Worm (Caenorhabditis elegans) whole organism, midembryonic: Measurements from ENCODE around the gene C14A11.9.

Source experiments
- T22C8.4 ChIP-seq: fragments of 200-800 bp; sonication (Bioruptor generic); IDR thresholded peaks from 2 replicates; pipeline ENCODE4 v1.3.6; 2022; ENCODE audit warnings: missing genetic modification characterization, missing compliant biosample characterization
- cog-1 ChIP-seq: sonication (generic microtip); optimal IDR thresholded peaks from 2 replicates; lab custom pipeline; 2016; ENCODE audit warnings: missing genetic modification characterization, missing compliant biosample characterization
- flt-1 ChIP-seq: fragments of 200-800 bp; sonication (Bioruptor generic); IDR thresholded peaks from 2 replicates; pipeline ENCODE4 v1.3.6; 2022; ENCODE audit warnings: missing genetic modification characterization, missing compliant biosample characterization
- med-1 ChIP-seq: sonication (generic microtip); optimal IDR thresholded peaks from 2 replicates; lab custom pipeline; 2017; ENCODE audit warnings: missing genetic modification characterization, mild to moderate bottlenecking, missing compliant biosample characterization, antibody characterized with exemption, missing genetic modification reagents; ENCODE audit not compliant: insufficient read depth
- tab-1 ChIP-seq: fragments of 200-800 bp; sonication (Bioruptor generic); IDR thresholded peaks from 2 replicates; pipeline ENCODE4 v1.3.6; 2022; ENCODE audit warnings: missing genetic modification characterization, missing compliant biosample characterization
- ztf-23 ChIP-seq: fragments of 200-800 bp; sonication (Bioruptor generic); IDR thresholded peaks from 2 replicates; pipeline ENCODE4 v1.3.6; 2022; ENCODE audit warnings: missing genetic modification reagents, missing genetic modification characterization, missing compliant biosample characterization
- ztf-29 ChIP-seq: fragments of 200-800 bp; sonication (Bioruptor generic); IDR thresholded peaks from 2 replicates; pipeline ENCODE4 v1.3.6; 2022; ENCODE audit warnings: missing genetic modification reagents, missing genetic modification characterization, missing compliant biosample characterization

- TF ChIP-seq cog-1 (tag; lab: Kevin White, UChicago) (no peak), flt-1 (no peak), tab-1 (GFP tag; lab: Robert Waterston, UW) (no peak), ztf-23 (GFP tag; lab: Robert Waterston, UW) (no peak), T22C8.4 (GFP tag; lab: Robert Waterston, UW) (no peak), med-1 (GFP tag; lab: Kevin White, UChicago) (no peak), ztf-29 (GFP tag; lab: Robert Waterston, UW) (no peak)
Measured at ce11 chrX:2853963-2854362, 44.5 kb upstream of the C14A11.9 start.
